Fruit fly (Drosophila melanogaster) whole organism, prepupa: ENCODE measurements around the gene CG9396.

Source experiments
- CG11294 ChIP-seq: fragments of 200-800 bp; sonication (Bioruptor generic); IDR thresholded peaks from 2 replicates; pipeline ENCODE4 v1.3.6; 2022; ENCODE audit warnings: missing biosample characterization, missing genetic modification characterization
- CG1621 ChIP-seq: fragments of 200-800 bp; sonication (Bioruptor generic); optimal IDR thresholded peaks from 3 replicates; lab custom pipeline; 2018; ENCODE audit warnings: missing biosample characterization, mild to moderate bottlenecking, missing genetic modification characterization
- CG16779 ChIP-seq: fragments of 200-800 bp; sonication (Bioruptor generic); optimal IDR thresholded peaks from 3 replicates; lab custom pipeline; 2017; ENCODE audit warnings: missing biosample characterization, mild to moderate bottlenecking, missing genetic modification characterization
- CG34406 ChIP-seq: fragments of 200-800 bp; sonication (Bioruptor generic); optimal IDR thresholded peaks from 3 replicates; lab custom pipeline; 2016; ENCODE audit warnings: missing biosample characterization, missing genetic modification characterization
- CG7368 ChIP-seq: fragments of 200-800 bp; sonication (Bioruptor generic); optimal IDR thresholded peaks from 3 replicates; lab custom pipeline; 2016; ENCODE audit warnings: missing biosample characterization, missing genetic modification characterization
- CG8119 ChIP-seq: fragments of 200-800 bp; sonication (Bioruptor generic); IDR thresholded peaks from 3 replicates; pipeline ENCODE4 v1.3.6; 2022; ENCODE audit warnings: missing biosample characterization, missing genetic modification characterization
- Lpt ChIP-seq: fragments of 200-800 bp; sonication (Bioruptor generic); optimal IDR thresholded peaks from 3 replicates; lab custom pipeline; 2016; ENCODE audit warnings: missing biosample characterization, missing genetic modification characterization
- Sox102F ChIP-seq: fragments of 200-800 bp; sonication (Bioruptor generic); optimal IDR thresholded peaks from 2 replicates; lab custom pipeline; 2016; ENCODE audit warnings: missing biosample characterization, mild to moderate bottlenecking, missing genetic modification characterization
- eg ChIP-seq: fragments of 200-800 bp; sonication (Bioruptor generic); IDR thresholded peaks from 3 replicates; pipeline ENCODE4 v1.3.6; 2022; ENCODE audit warnings: missing biosample characterization, missing genetic modification characterization
- net ChIP-seq: fragments of 200-800 bp; sonication (Bioruptor generic); optimal IDR thresholded peaks from 3 replicates; lab custom pipeline; 2016; ENCODE audit warnings: missing biosample characterization, missing genetic modification characterization
- pdm3 ChIP-seq: fragments of 200-800 bp; sonication (Bioruptor generic); optimal IDR thresholded peaks from 3 replicates; lab custom pipeline; 2016; ENCODE audit warnings: missing biosample characterization, missing genetic modification characterization
- salr ChIP-seq, 2 experiments: fragments of 200-800 bp; sonication (Bioruptor generic); optimal IDR thresholded peaks; 3 replicates each; lab custom pipeline; 2016 to 2018; ENCODE audit warnings: missing biosample characterization in 2 of 2, missing genetic modification characterization in 2 of 2, mild to moderate bottlenecking in 1 of 2

DNA sequence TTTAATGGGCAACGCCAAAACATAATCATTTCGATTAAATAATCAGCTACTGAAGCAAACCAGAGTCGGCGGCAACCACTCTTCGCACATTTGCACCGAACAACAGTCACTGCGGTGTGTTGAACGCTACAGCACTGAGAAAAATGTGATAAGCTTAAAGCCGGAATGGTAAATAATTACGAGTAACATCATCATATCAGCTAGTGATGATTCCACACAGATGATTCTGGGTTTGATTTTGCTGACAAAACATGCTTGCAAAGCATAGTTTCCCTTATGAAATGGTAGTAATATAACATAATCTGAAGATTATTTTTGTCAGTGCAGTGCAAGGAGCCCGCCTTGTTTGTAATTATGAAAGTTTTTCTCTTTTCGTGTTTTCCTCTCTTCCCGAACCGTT lies 26.7 kb upstream of the CG9396 start:
- TF ChIP-seq CG11294 (GFP tag; lab: Robert Waterston, UW) (peak; percentile 64; the same call in 1 of the 2 replicates), pdm3 (peak; percentile 87), Sox102F (GFP tag; lab: Kevin White, UChicago) (peak; percentile 73), Lpt (GFP tag; lab: Kevin White, UChicago) (peak; percentile 92), net (GFP tag; lab: Kevin White, UChicago) (peak; percentile 85), CG16779 (peak; percentile 41), CG7368 (GFP tag; lab: Kevin White, UChicago) (peak; percentile 75), CG34406 (peak; percentile 73), CG1621 (peak; percentile 52), eg (GFP tag; lab: Robert Waterston, UW) (peak; percentile 89), salr (GFP tag; optimal IDR thresholded peaks at IDR 0.05; lab: Kevin White, UChicago) (peak; percentile 49 to 82), CG8119 (GFP tag; lab: Robert Waterston, UW) (peak; percentile 95)
